Fruit fly (Drosophila melanogaster) whole organism, embryonic: Measurements from ENCODE around the gene CG7164.

Experiments used
- Abd-B ChIP-seq: fragments of 200-800 bp; sonication (Bioruptor generic); optimal IDR thresholded peaks from 2 replicates; lab custom pipeline; 2018; ENCODE audit warnings: missing biosample characterization, mild to moderate bottlenecking, missing genetic modification characterization, moderate library complexity
- Atf3 ChIP-seq: fragments of 200-800 bp; sonication (Bioruptor generic); optimal IDR thresholded peaks from 3 replicates; lab custom pipeline; 2016; ENCODE audit warnings: missing biosample characterization, missing genetic modification characterization
- Atf6 ChIP-seq: fragments of 200-800 bp; sonication (Bioruptor generic); IDR thresholded peaks from 2 replicates; pipeline ENCODE4 v1.3.6; 2022; ENCODE audit warnings: missing biosample characterization, missing genetic modification characterization
- CG11093 ChIP-seq: fragments of 200-800 bp; sonication (Bioruptor generic); IDR thresholded peaks from 3 replicates; pipeline ENCODE4 v1.3.6; 2022; ENCODE audit warnings: missing biosample characterization, missing genetic modification characterization
- CG11696 ChIP-seq: fragments of 200-800 bp; sonication (Bioruptor generic); IDR thresholded peaks from 2 replicates; pipeline ENCODE4 v1.3.6; 2022; ENCODE audit warnings: missing biosample characterization, missing genetic modification characterization
- CG12299 ChIP-seq: fragments of 200-800 bp; sonication (Bioruptor generic); optimal IDR thresholded peaks from 2 replicates; lab custom pipeline; 2018; ENCODE audit warnings: missing biosample characterization, mild to moderate bottlenecking, missing genetic modification characterization
- CG14710 ChIP-seq: fragments of 200-800 bp; sonication (Bioruptor generic); optimal IDR thresholded peaks from 3 replicates; lab custom pipeline; 2019; ENCODE audit warnings: missing biosample characterization, mild to moderate bottlenecking, missing genetic modification characterization, moderate library complexity
- CG1647 ChIP-seq: fragments of 200-800 bp; sonication (Bioruptor generic); optimal IDR thresholded peaks from 3 replicates; lab custom pipeline; 2016; ENCODE audit warnings: missing biosample characterization, missing genetic modification characterization
- CG17361 ChIP-seq: fragments of 200-800 bp; sonication (Bioruptor generic); IDR thresholded peaks from 3 replicates; pipeline ENCODE4 v1.3.6; 2022; ENCODE audit warnings: missing biosample characterization, missing genetic modification characterization
- CG17612 ChIP-seq: fragments of 200-800 bp; sonication (Bioruptor generic); IDR thresholded peaks from 2 replicates; pipeline ENCODE4 v1.3.6; 2022; ENCODE audit warnings: missing biosample characterization, missing genetic modification characterization
- CG30020 ChIP-seq: fragments of 200-800 bp; optimal IDR thresholded peaks from 2 replicates; lab custom pipeline; 2019; ENCODE audit warnings: missing biosample characterization, mild to moderate bottlenecking, missing genetic modification characterization, moderate library complexity
- CG3281 ChIP-seq: fragments of 200-800 bp; sonication (Bioruptor generic); optimal IDR thresholded peaks from 3 replicates; lab custom pipeline; 2017; ENCODE audit warnings: missing biosample characterization, mild to moderate bottlenecking, missing genetic modification characterization
- CG4328 ChIP-seq: fragments of 200-800 bp; sonication (Bioruptor generic); optimal IDR thresholded peaks from 3 replicates; lab custom pipeline; 2017; ENCODE audit warnings: missing biosample characterization, missing genetic modification reagents, missing genetic modification characterization
- CG5953 ChIP-seq: fragments of 200-800 bp; sonication (Bioruptor generic); IDR thresholded peaks from 2 replicates; pipeline ENCODE4 v1.3.6; 2022; ENCODE audit warnings: missing biosample characterization, missing genetic modification characterization
- CG6175 ChIP-seq: fragments of 200-800 bp; sonication (Bioruptor generic); IDR thresholded peaks from 3 replicates; pipeline ENCODE4 v1.3.6; 2022; ENCODE audit warnings: missing biosample characterization, missing genetic modification characterization
- CG6813 ChIP-seq: fragments of 200-800 bp; sonication (Bioruptor generic); optimal IDR thresholded peaks from 2 replicates; lab custom pipeline; 2017; ENCODE audit warnings: missing biosample characterization, missing genetic modification characterization, mild to moderate bottlenecking, moderate library complexity, missing genetic modification reagents
- CG9437 ChIP-seq: fragments of 200-800 bp; sonication (Bioruptor generic); optimal IDR thresholded peaks from 2 replicates; lab custom pipeline; 2018; ENCODE audit warnings: missing biosample characterization, mild to moderate bottlenecking, missing genetic modification characterization
- D ChIP-seq, 2 experiments: fragments of 200-800 bp in 1 of 2; fragments of >200 bp in 1 of 2; sonication (Bioruptor generic) in 1 of 2; optimal IDR thresholded peaks; 2 replicates in 1 of 2; 3 replicates in 1 of 2; lab custom pipeline; 2017; ENCODE audit warnings: mild to moderate bottlenecking in 1 of 2, missing biosample characterization in 1 of 2, missing genetic modification characterization in 1 of 2, missing genetic modification reagents in 1 of 2
- D19B ChIP-seq: fragments of 200-800 bp; sonication (Bioruptor generic); optimal IDR thresholded peaks from 2 replicates; lab custom pipeline; 2017; ENCODE audit warnings: missing biosample characterization, mild to moderate bottlenecking, missing genetic modification characterization
- HLH3B ChIP-seq: fragments of 200-800 bp; sonication (Bioruptor generic); IDR thresholded peaks from 2 replicates; pipeline ENCODE4 v1.3.6; 2022; ENCODE audit warnings: missing biosample characterization, missing genetic modification characterization
- HLH4C ChIP-seq: fragments of 200-800 bp; sonication (Bioruptor generic); IDR thresholded peaks from 3 replicates; pipeline ENCODE4 v1.3.6; 2022; ENCODE audit warnings: missing biosample characterization, missing genetic modification characterization; ENCODE audit not compliant: partially characterized antibody
- Kr ChIP-seq: fragments of 200-800 bp; sonication (Bioruptor generic); optimal IDR thresholded peaks from 2 replicates; lab custom pipeline; 2017; ENCODE audit warnings: missing biosample characterization, mild to moderate bottlenecking, missing genetic modification characterization
- Max ChIP-seq: fragments of 200-800 bp; sonication (Bioruptor generic); optimal IDR thresholded peaks from 2 replicates; lab custom pipeline; 2016; ENCODE audit warnings: missing biosample characterization, mild to moderate bottlenecking, missing genetic modification characterization
- NFAT ChIP-seq: fragments of 200-800 bp; sonication (Bioruptor generic); IDR thresholded peaks from 2 replicates; pipeline ENCODE4 v1.3.6; 2022; ENCODE audit warnings: missing biosample characterization, missing genetic modification characterization
- Nf-YB ChIP-seq: fragments of 200-800 bp; sonication (Bioruptor generic); optimal IDR thresholded peaks from 3 replicates; lab custom pipeline; 2019; ENCODE audit warnings: missing biosample characterization, mild to moderate bottlenecking, missing genetic modification characterization, moderate library complexity
- Ptx1 ChIP-seq: fragments of 200-800 bp; sonication (Bioruptor generic); IDR thresholded peaks from 2 replicates; pipeline ENCODE4 v1.3.6; 2022; ENCODE audit warnings: missing biosample characterization, missing genetic modification characterization
- Side ChIP-seq: fragments of 200-800 bp; sonication (Bioruptor generic); optimal IDR thresholded peaks from 2 replicates; lab custom pipeline; 2016; ENCODE audit warnings: missing biosample characterization, missing genetic modification characterization
- Sry-δ ChIP-seq: fragments of 200-800 bp; sonication (Bioruptor generic); optimal IDR thresholded peaks from 2 replicates; lab custom pipeline; 2016; ENCODE audit warnings: missing biosample characterization, missing genetic modification characterization
- Tbp ChIP-seq: fragments of >200 bp; optimal IDR thresholded peaks from 2 replicates; lab custom pipeline; 2018; ENCODE audit warnings: missing biosample characterization, missing genetic modification characterization
- Trl ChIP-seq, 3 experiments: fragments of >200 bp in 2 of 3; fragments of 200-800 bp in 1 of 3; sonication (Bioruptor generic) in 1 of 3; optimal IDR thresholded peaks; 2 replicates in 1 of 3; 3 replicates in 2 of 3; lab custom pipeline; 2016 to 2017; ENCODE audit warnings: missing biosample characterization in 1 of 3, missing genetic modification characterization in 1 of 3
- bigmax ChIP-seq: fragments of 200-800 bp; sonication (Bioruptor generic); optimal IDR thresholded peaks from 2 replicates; lab custom pipeline; 2018; ENCODE audit warnings: missing biosample characterization, mild to moderate bottlenecking, missing genetic modification characterization
- cas ChIP-seq: fragments of 200-800 bp; sonication (Bioruptor generic); IDR thresholded peaks from 2 replicates; pipeline ENCODE4 v1.3.6; 2022; ENCODE audit warnings: missing biosample characterization, missing genetic modification characterization
- dimm ChIP-seq: fragments of 200-800 bp; sonication (Bioruptor generic); IDR thresholded peaks from 2 replicates; pipeline ENCODE4 v1.3.6; 2022; ENCODE audit warnings: missing biosample characterization, missing genetic modification characterization
- ewg ChIP-seq: fragments of 200-800 bp; sonication (Bioruptor generic); optimal IDR thresholded peaks from 3 replicates; lab custom pipeline; 2017; ENCODE audit warnings: mild to moderate bottlenecking, missing biosample characterization, missing genetic modification reagents, missing genetic modification characterization
- hbn ChIP-seq: fragments of 200-800 bp; sonication (Bioruptor generic); IDR thresholded peaks from 2 replicates; pipeline ENCODE4 v1.3.6; 2022; ENCODE audit warnings: missing biosample characterization, missing genetic modification characterization; ENCODE audit not compliant: partially characterized antibody
- nmo ChIP-seq: fragments of 200-800 bp; sonication (Bioruptor generic); optimal IDR thresholded peaks from 2 replicates; lab custom pipeline; 2018; ENCODE audit warnings: missing biosample characterization, mild to moderate bottlenecking, missing genetic modification characterization, moderate library complexity
- pho ChIP-seq: fragments of 200-800 bp; sonication (Bioruptor generic); optimal IDR thresholded peaks from 2 replicates; lab custom pipeline; 2016; ENCODE audit warnings: missing biosample characterization, missing genetic modification characterization
- phol ChIP-seq: fragments of 200-800 bp; sonication (Bioruptor generic); optimal IDR thresholded peaks from 3 replicates; lab custom pipeline; 2018; ENCODE audit warnings: missing biosample characterization, mild to moderate bottlenecking, missing genetic modification characterization, moderate library complexity
- scrt ChIP-seq: fragments of 200-800 bp; sonication (Bioruptor generic); optimal IDR thresholded peaks from 2 replicates; lab custom pipeline; 2018; ENCODE audit warnings: missing biosample characterization, mild to moderate bottlenecking, missing genetic modification characterization, moderate library complexity
- sima ChIP-seq: fragments of 200-800 bp; sonication (Bioruptor generic); optimal IDR thresholded peaks from 2 replicates; lab custom pipeline; 2016; ENCODE audit warnings: missing biosample characterization, missing genetic modification characterization
- ssp ChIP-seq: fragments of 200-800 bp; sonication (Bioruptor generic); IDR thresholded peaks from 2 replicates; pipeline ENCODE4 v1.3.6; 2022; ENCODE audit warnings: missing biosample characterization, missing genetic modification characterization
- tio ChIP-seq: fragments of 200-800 bp; sonication (Bioruptor generic); optimal IDR thresholded peaks from 2 replicates; lab custom pipeline; 2017; ENCODE audit warnings: missing biosample characterization, missing genetic modification characterization, inconsistent platforms
- tll ChIP-seq, 2 experiments: fragments of 200-800 bp in 1 of 2; fragments of >200 bp in 1 of 2; sonication (Bioruptor generic) in 1 of 2; optimal IDR thresholded peaks; 2 replicates each; lab custom pipeline; 2017 to 2019; ENCODE audit warnings: missing biosample characterization in 2 of 2, missing genetic modification characterization in 2 of 2, mild to moderate bottlenecking in 1 of 2, moderate library complexity in 1 of 2
- tna ChIP-seq: fragments of 200-800 bp; sonication (Bioruptor generic); IDR thresholded peaks from 2 replicates; pipeline ENCODE4 v1.3.6; 2022; ENCODE audit warnings: missing biosample characterization, missing genetic modification characterization; ENCODE audit not compliant: partially characterized antibody
- unc-4 ChIP-seq: fragments of 200-800 bp; sonication (Bioruptor generic); IDR thresholded peaks from 2 replicates; pipeline ENCODE4 v1.3.6; 2022; ENCODE audit warnings: missing biosample characterization, missing genetic modification characterization; ENCODE audit not compliant: partially characterized antibody
- vfl ChIP-seq: fragments of 200-800 bp; sonication (Bioruptor generic); optimal IDR thresholded peaks from 2 replicates; lab custom pipeline; 2016; ENCODE audit warnings: missing biosample characterization, missing genetic modification characterization
- wor ChIP-seq: fragments of 200-800 bp; sonication (Bioruptor generic); IDR thresholded peaks from 2 replicates; pipeline ENCODE4 v1.3.6; 2022; ENCODE audit warnings: missing biosample characterization, missing genetic modification characterization
- yki ChIP-seq: fragments of >200 bp; optimal IDR thresholded peaks from 3 replicates; lab custom pipeline; 2018

CG7164 gene

DNA sequence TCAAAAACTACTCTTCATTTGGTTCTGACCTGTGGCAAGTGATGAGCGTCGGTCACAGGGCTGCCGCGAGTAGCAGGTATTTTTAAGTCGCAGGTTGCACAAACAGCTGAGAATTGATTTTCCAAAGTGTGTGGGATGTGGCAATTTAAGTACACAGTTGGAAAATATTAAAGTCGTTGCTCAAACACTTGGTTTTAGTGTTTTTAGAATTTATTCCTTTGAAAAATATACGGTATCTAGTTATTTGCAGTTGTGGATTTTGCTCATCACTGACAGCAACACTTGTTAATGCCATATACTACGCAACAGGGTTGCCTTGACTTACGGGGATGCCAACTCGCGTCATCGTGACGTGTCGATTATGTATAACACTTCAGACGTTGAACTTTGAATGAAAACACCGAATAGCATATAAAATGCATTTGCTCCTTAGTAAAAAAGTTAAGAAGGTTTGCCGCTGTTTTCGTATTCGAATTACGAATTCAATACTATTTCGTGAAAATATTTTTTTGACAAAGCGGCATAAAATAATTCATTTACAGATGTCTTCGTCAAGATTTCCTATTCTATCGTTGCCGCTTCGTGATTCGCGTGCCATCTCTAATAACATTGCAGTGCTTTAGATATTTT is 18.7 kb downstream of the CG7164 start, which contains the start of the genes Herp and r2d2 (continued):
- peak; percentile 73 for TF ChIP-seq hbn (GFP tag; lab: Robert Waterston, UW)
- TF ChIP-seq tll (GFP tag; optimal IDR thresholded peaks at IDR 0.05; lab: Kevin White, UChicago) = peak; percentile 70 to 99
- TF ChIP-seq Atf3 (GFP tag; lab: Kevin White, UChicago) = peak; percentile 91
- TF ChIP-seq CG14710 (tag; lab: Kevin White, UChicago) = peak; percentile 89
- TF ChIP-seq sima (GFP tag; lab: Kevin White, UChicago) = peak; percentile 45
- peak; percentile 51; the same call in 1 of the 2 replicates for TF ChIP-seq CG5953
- peak; percentile 75 for TF ChIP-seq CG9437 (GFP tag; lab: Kevin White, UChicago)
- TF ChIP-seq Sry-δ = peak; percentile 86
- TF ChIP-seq CG3281 = peak; percentile 92
- TF ChIP-seq CG6813 (GFP tag; lab: Kevin White, UChicago) = peak; percentile 64
- TF ChIP-seq CG30020 (tag; lab: Kevin White, UChicago) = peak; percentile 92
- no peak for TF ChIP-seq CG11696
- peak; percentile 86 for TF ChIP-seq HLH3B (GFP tag; lab: Robert Waterston, UW)
- no peak for TF ChIP-seq Trl (optimal IDR thresholded peaks at IDR 0.05; lab: Kevin White, UChicago)
- peak; percentile 96 for TF ChIP-seq Trl (GFP tag; optimal IDR thresholded peaks at IDR 0.05; lab: Kevin White, UChicago)
- peak; percentile 91 for TF ChIP-seq Ptx1 (GFP tag; lab: Robert Waterston, UW)
- TF ChIP-seq Tbp (GFP tag; lab: Kevin White, UChicago) = no peak
- peak; percentile 84 for TF ChIP-seq D19B (GFP tag; lab: Kevin White, UChicago)
- peak; percentile 53 for TF ChIP-seq dimm (GFP tag; lab: Robert Waterston, UW)
- TF ChIP-seq ewg (GFP tag; lab: Kevin White, UChicago) = peak; percentile 79
- peak; percentile 93 for TF ChIP-seq Abd-B
- peak; percentile 92 for TF ChIP-seq Atf6 (GFP tag; lab: Robert Waterston, UW)
- peak; percentile 92 for TF ChIP-seq Max (GFP tag; lab: Kevin White, UChicago)
- TF ChIP-seq CG11093 (GFP tag; lab: Robert Waterston, UW) = peak; percentile 85; the same call in 2 of the 3 replicates
- peak; percentile 94 for TF ChIP-seq CG1647
- TF ChIP-seq tna (GFP tag; lab: Robert Waterston, UW) = no peak; the same call in 1 of the 2 replicates
- TF ChIP-seq NFAT = peak; percentile 79
- peak; percentile 94 for TF ChIP-seq CG17361 (GFP tag; lab: Robert Waterston, UW)
- no peak for TF ChIP-seq D (optimal IDR thresholded peaks at IDR 0.05; lab: Kevin White, UChicago)
- peak; percentile 82 for TF ChIP-seq D (GFP tag; optimal IDR thresholded peaks at IDR 0.05; lab: Kevin White, UChicago)
- peak; percentile 79 for TF ChIP-seq cas (GFP tag; lab: Robert Waterston, UW)
- peak; percentile 94 for TF ChIP-seq Side (GFP tag; lab: Kevin White, UChicago)
- peak; percentile 64 for TF ChIP-seq Nf-YB (GFP tag; lab: Kevin White, UChicago)
- TF ChIP-seq CG17612 (GFP tag; lab: Robert Waterston, UW) = peak; percentile 43; the same call in 1 of the 2 replicates
- peak; percentile 75 for TF ChIP-seq ssp (GFP tag; lab: Robert Waterston, UW)
- TF ChIP-seq HLH4C (GFP tag; lab: Robert Waterston, UW) = peak; percentile 55; the same call in 1 of the 3 replicates
- peak; percentile 84 for TF ChIP-seq wor (GFP tag; lab: Robert Waterston, UW)
- TF ChIP-seq nmo (GFP tag; lab: Kevin White, UChicago) = peak; percentile 93
- no peak for TF ChIP-seq Kr
- peak; percentile 83 for TF ChIP-seq vfl (GFP tag; lab: Kevin White, UChicago)
- TF ChIP-seq scrt (GFP tag; lab: Kevin White, UChicago) = peak; percentile 90
- TF ChIP-seq yki = no peak
- TF ChIP-seq pho = peak; percentile 95
- TF ChIP-seq CG12299 (tag; lab: Kevin White, UChicago) = peak; percentile 88
- peak; percentile 84 for TF ChIP-seq CG6175 (GFP tag; lab: Robert Waterston, UW)
- peak; percentile 92 for TF ChIP-seq CG4328 (GFP tag; lab: Kevin White, UChicago)
- peak; percentile 85 for TF ChIP-seq unc-4 (GFP tag; lab: Robert Waterston, UW)
- TF ChIP-seq bigmax (GFP tag; lab: Kevin White, UChicago) = no peak
- peak; percentile 87 for TF ChIP-seq tio (GFP tag; lab: Kevin White, UChicago)
- peak; percentile 90 for TF ChIP-seq phol
